Fruit fly (Drosophila melanogaster) whole organism, adult: Measurements from ENCODE around the gene mRpS26.

ENCODE experiments used
- CG11617 ChIP-seq: fragments of 200-800 bp; sonication (Bioruptor generic); optimal IDR thresholded peaks from 2 replicates; lab custom pipeline; 2017; ENCODE audit warnings: mild to moderate bottlenecking, missing biosample characterization, missing genetic modification reagents, missing genetic modification characterization
- CG12768 ChIP-seq: fragments of 200-800 bp; sonication (Bioruptor generic); optimal IDR thresholded peaks from 2 replicates; lab custom pipeline; 2017; ENCODE audit warnings: missing biosample characterization, missing genetic modification characterization, mild to moderate bottlenecking, moderate library complexity, missing genetic modification reagents
- CG14711 ChIP-seq: fragments of 200-800 bp; sonication (Bioruptor generic); optimal IDR thresholded peaks from 2 replicates; lab custom pipeline; 2018; ENCODE audit warnings: missing biosample characterization, mild to moderate bottlenecking, missing genetic modification characterization, moderate library complexity
- CG1620 ChIP-seq: fragments of 200-800 bp; sonication (Bioruptor generic); optimal IDR thresholded peaks from 2 replicates; lab custom pipeline; 2016; ENCODE audit warnings: missing biosample characterization, missing genetic modification characterization
- CG33017 ChIP-seq: fragments of 200-800 bp; sonication (Bioruptor generic); optimal IDR thresholded peaks from 2 replicates; lab custom pipeline; 2018; ENCODE audit warnings: missing biosample characterization, mild to moderate bottlenecking, missing genetic modification characterization, moderate library complexity
- CG5204 ChIP-seq: fragments of 200-800 bp; sonication (Bioruptor generic); optimal IDR thresholded peaks from 2 replicates; lab custom pipeline; 2016; ENCODE audit warnings: missing biosample characterization, missing genetic modification characterization
- CG7045 ChIP-seq: fragments of 200-800 bp; sonication (Bioruptor generic); optimal IDR thresholded peaks from 2 replicates; lab custom pipeline; 2017; ENCODE audit warnings: missing biosample characterization, mild to moderate bottlenecking, missing genetic modification characterization
- CG7101 ChIP-seq: fragments of 200-800 bp; sonication (Bioruptor generic); optimal IDR thresholded peaks from 2 replicates; lab custom pipeline; 2018; ENCODE audit warnings: missing biosample characterization, mild to moderate bottlenecking, missing genetic modification characterization, moderate library complexity
- Clk ChIP-seq: fragments of 200-800 bp; sonication (Bioruptor generic); optimal IDR thresholded peaks from 2 replicates; lab custom pipeline; 2017; ENCODE audit warnings: missing biosample characterization, missing genetic modification characterization
- Crg-1 ChIP-seq: fragments of 200-800 bp; sonication (Bioruptor generic); optimal IDR thresholded peaks from 2 replicates; lab custom pipeline; 2016; ENCODE audit warnings: missing biosample characterization, missing genetic modification characterization
- Hr96 ChIP-seq: fragments of 200-800 bp; sonication (Bioruptor generic); optimal IDR thresholded peaks from 2 replicates; lab custom pipeline; 2016; ENCODE audit warnings: missing biosample characterization, missing genetic modification characterization
- Mnt ChIP-seq: fragments of 200-800 bp; sonication (Bioruptor generic); optimal IDR thresholded peaks from 2 replicates; lab custom pipeline; 2016; ENCODE audit warnings: missing biosample characterization, mild to moderate bottlenecking, missing genetic modification characterization
- bab1 ChIP-seq: fragments of 200-800 bp; sonication (Bioruptor generic); optimal IDR thresholded peaks from 3 replicates; lab custom pipeline; 2019; ENCODE audit warnings: missing biosample characterization, mild to moderate bottlenecking, missing genetic modification characterization, moderate library complexity
- cic ChIP-seq: fragments of 200-800 bp; sonication (Bioruptor generic); optimal IDR thresholded peaks from 2 replicates; lab custom pipeline; 2017; ENCODE audit warnings: missing biosample characterization, mild to moderate bottlenecking, missing genetic modification characterization, moderate library complexity
- cnc ChIP-seq, 2 experiments: fragments of >200 bp; optimal IDR thresholded peaks; 2 replicates each; lab custom pipeline; 2017
- kay ChIP-seq: fragments of 200-800 bp; sonication (Bioruptor generic); peaks from one replicate; lab custom pipeline; 2016; ENCODE audit warnings: missing biosample characterization, missing genetic modification characterization, borderline replicate concordance
- ovo ChIP-seq: fragments of 200-800 bp; sonication (Bioruptor generic); optimal IDR thresholded peaks from 2 replicates; lab custom pipeline; 2016; ENCODE audit warnings: missing biosample characterization, missing genetic modification characterization
- pad ChIP-seq: fragments of 200-800 bp; sonication (Bioruptor generic); optimal IDR thresholded peaks from 3 replicates; lab custom pipeline; 2017; ENCODE audit warnings: missing biosample characterization, missing genetic modification characterization, mild to moderate bottlenecking, moderate library complexity, missing genetic modification reagents
- tj ChIP-seq: fragments of 200-800 bp; sonication (Bioruptor generic); optimal IDR thresholded peaks from 3 replicates; lab custom pipeline; 2017; ENCODE audit warnings: missing biosample characterization, mild to moderate bottlenecking, missing genetic modification characterization, moderate library complexity
- toe ChIP-seq: fragments of 200-800 bp; sonication (Bioruptor generic); optimal IDR thresholded peaks from 2 replicates; lab custom pipeline; 2016; ENCODE audit warnings: missing biosample characterization, missing genetic modification characterization

Gene mRpS26

dm6 chr3L:18088027-18088426 lies 18.4 kb upstream of the mRpS26 start:
- TF ChIP-seq bab1 (GFP tag; lab: Kevin White, UChicago) (no peak), pad (GFP tag; lab: Kevin White, UChicago) (no peak), cnc (optimal IDR thresholded peaks at IDR 0.05; lab: Kevin White, UChicago) (no peak), ovo (GFP tag; lab: Kevin White, UChicago) (peak; percentile 21), toe (GFP tag; lab: Kevin White, UChicago) (peak; percentile 21), cic (GFP tag; lab: Kevin White, UChicago) (no peak), CG14711 (peak; percentile 16)

dm6 chr3L:18093875-18094274 lies 12.5 kb upstream of the mRpS26 start:
- TF ChIP-seq tj (GFP tag; lab: Kevin White, UChicago) (no peak), pad (GFP tag; lab: Kevin White, UChicago) (no peak), CG11617 (GFP tag; lab: Kevin White, UChicago) (no peak), toe (GFP tag; lab: Kevin White, UChicago) (no peak), bab1 (GFP tag; lab: Kevin White, UChicago) (no peak), CG7045 (GFP tag; lab: Kevin White, UChicago) (no peak), CG12768 (GFP tag; lab: Kevin White, UChicago) (no peak), cic (GFP tag; lab: Kevin White, UChicago) (no peak), kay (no peak), ovo (GFP tag; lab: Kevin White, UChicago) (no peak), Crg-1 (no peak), Clk (GFP tag; lab: Kevin White, UChicago) (no peak), Mnt (GFP tag; lab: Kevin White, UChicago) (no peak), CG33017 (tag; lab: Kevin White, UChicago) (no peak), CG1620 (GFP tag; lab: Kevin White, UChicago) (no peak), CG5204 (GFP tag; lab: Kevin White, UChicago) (no peak), Hr96 (GFP tag; lab: Kevin White, UChicago) (no peak), CG7101 (tag; lab: Kevin White, UChicago) (no peak), CG14711 (no peak)

dm6 chr3L:18096726-18097125 lies 9.7 kb upstream of the mRpS26 start:
- TF ChIP-seq Clk (GFP tag; lab: Kevin White, UChicago): no peak
- no peak for TF ChIP-seq kay
- no peak for TF ChIP-seq bab1 (GFP tag; lab: Kevin White, UChicago)
- TF ChIP-seq toe (GFP tag; lab: Kevin White, UChicago): no peak

- no peak for TF ChIP-seq toe (GFP tag; lab: Kevin White, UChicago)
- no peak for TF ChIP-seq tj (GFP tag; lab: Kevin White, UChicago)
- TF ChIP-seq ovo (GFP tag; lab: Kevin White, UChicago): no peak
- TF ChIP-seq CG11617 (GFP tag; lab: Kevin White, UChicago): no peak
- no peak for TF ChIP-seq Mnt (GFP tag; lab: Kevin White, UChicago)
- TF ChIP-seq CG7045 (GFP tag; lab: Kevin White, UChicago): no peak
- TF ChIP-seq cic (GFP tag; lab: Kevin White, UChicago): no peak
- TF ChIP-seq CG33017 (tag; lab: Kevin White, UChicago): no peak
- no peak for TF ChIP-seq kay
- no peak for TF ChIP-seq bab1 (GFP tag; lab: Kevin White, UChicago)
- TF ChIP-seq Hr96 (GFP tag; lab: Kevin White, UChicago): no peak
- TF ChIP-seq cnc (optimal IDR thresholded peaks at IDR 0.05; lab: Kevin White, UChicago): no peak
- no peak for TF ChIP-seq CG5204 (GFP tag; lab: Kevin White, UChicago)
- no peak for TF ChIP-seq pad (GFP tag; lab: Kevin White, UChicago)
Observed at dm6 chr3L:18099715-18100114, 6.7 kb upstream of the mRpS26 start.

- TF ChIP-seq tj (GFP tag; lab: Kevin White, UChicago) (peak; percentile 74), Clk (GFP tag; lab: Kevin White, UChicago) (no peak), bab1 (GFP tag; lab: Kevin White, UChicago) (peak; percentile 1)
Observed at dm6 chr3L:18101421-18101996, 4.9 kb upstream of the mRpS26 start.

- no peak for TF ChIP-seq CG7101 (tag; lab: Kevin White, UChicago)
- no peak for TF ChIP-seq ovo (GFP tag; lab: Kevin White, UChicago)
- no peak for TF ChIP-seq Mnt (GFP tag; lab: Kevin White, UChicago)
- no peak for TF ChIP-seq cic (GFP tag; lab: Kevin White, UChicago)
- TF ChIP-seq cnc (optimal IDR thresholded peaks at IDR 0.05; lab: Kevin White, UChicago): no peak
- no peak for TF ChIP-seq Clk (GFP tag; lab: Kevin White, UChicago)
- TF ChIP-seq tj (GFP tag; lab: Kevin White, UChicago): no peak
- TF ChIP-seq CG14711: no peak
- TF ChIP-seq CG11617 (GFP tag; lab: Kevin White, UChicago): no peak
- no peak for TF ChIP-seq CG1620 (GFP tag; lab: Kevin White, UChicago)
- TF ChIP-seq toe (GFP tag; lab: Kevin White, UChicago): no peak
- TF ChIP-seq CG5204 (GFP tag; lab: Kevin White, UChicago): no peak
- TF ChIP-seq CG7045 (GFP tag; lab: Kevin White, UChicago): no peak
- no peak for TF ChIP-seq CG33017 (tag; lab: Kevin White, UChicago)
- TF ChIP-seq Crg-1: no peak
Observed at dm6 chr3L:18102161-18102565, 4.2 kb upstream of the mRpS26 start.
